Fruit fly (Drosophila melanogaster) whole organism, prepupa: ENCODE data around the gene CG42564.

Experiments
- Blimp-1 ChIP-seq: fragments of 200-800 bp; sonication (Bioruptor generic); optimal IDR thresholded peaks from 3 replicates; lab custom pipeline; 2017; ENCODE audit warnings: missing biosample characterization, missing genetic modification characterization, mild to moderate bottlenecking, moderate library complexity, missing genetic modification reagents
- CG10669 ChIP-seq: fragments of 200-800 bp; sonication (Bioruptor generic); optimal IDR thresholded peaks from 3 replicates; lab custom pipeline; 2018; ENCODE audit warnings: missing biosample characterization, mild to moderate bottlenecking, missing genetic modification characterization, moderate library complexity
- CG11294 ChIP-seq: fragments of 200-800 bp; sonication (Bioruptor generic); IDR thresholded peaks from 2 replicates; pipeline ENCODE4 v1.3.6; 2022; ENCODE audit warnings: missing biosample characterization, missing genetic modification characterization
- CG15336 ChIP-seq: fragments of 200-800 bp; sonication (Bioruptor generic); IDR thresholded peaks from 2 replicates; pipeline ENCODE4 v1.3.6; 2022; ENCODE audit warnings: missing biosample characterization, missing genetic modification characterization
- CG1621 ChIP-seq: fragments of 200-800 bp; sonication (Bioruptor generic); optimal IDR thresholded peaks from 3 replicates; lab custom pipeline; 2018; ENCODE audit warnings: missing biosample characterization, mild to moderate bottlenecking, missing genetic modification characterization
- CG16779 ChIP-seq: fragments of 200-800 bp; sonication (Bioruptor generic); optimal IDR thresholded peaks from 3 replicates; lab custom pipeline; 2017; ENCODE audit warnings: missing biosample characterization, mild to moderate bottlenecking, missing genetic modification characterization
- CG3032 ChIP-seq: fragments of 200-800 bp; optimal IDR thresholded peaks from 2 replicates; lab custom pipeline; 2019; ENCODE audit warnings: missing biosample characterization, mild to moderate bottlenecking, missing genetic modification characterization, moderate library complexity
- CG31627 ChIP-seq: fragments of 200-800 bp; sonication (Bioruptor generic); optimal IDR thresholded peaks from 3 replicates; lab custom pipeline; 2016; ENCODE audit warnings: missing biosample characterization, missing genetic modification characterization
- CG32006 ChIP-seq: fragments of 200-800 bp; sonication (Bioruptor generic); optimal IDR thresholded peaks from 3 replicates; lab custom pipeline; 2017; ENCODE audit warnings: missing biosample characterization, mild to moderate bottlenecking, missing genetic modification characterization
- CG3919 ChIP-seq: fragments of 200-800 bp; sonication (Bioruptor generic); optimal IDR thresholded peaks from 3 replicates; lab custom pipeline; 2016; ENCODE audit warnings: missing biosample characterization, missing genetic modification characterization
- CG6163 ChIP-seq: fragments of 200-800 bp; sonication (Bioruptor generic); IDR thresholded peaks from 3 replicates; pipeline ENCODE4 v1.3.6; 2022; ENCODE audit warnings: missing biosample characterization, missing genetic modification characterization
- CG6792 ChIP-seq: fragments of 200-800 bp; sonication (Bioruptor generic); optimal IDR thresholded peaks from 3 replicates; lab custom pipeline; 2016; ENCODE audit warnings: missing biosample characterization, missing genetic modification characterization
- CG6808 ChIP-seq: fragments of 200-800 bp; sonication (Bioruptor generic); optimal IDR thresholded peaks from 3 replicates; lab custom pipeline; 2017; ENCODE audit warnings: missing biosample characterization, missing genetic modification characterization, mild to moderate bottlenecking, moderate library complexity, missing genetic modification reagents
- CG7368 ChIP-seq: fragments of 200-800 bp; sonication (Bioruptor generic); optimal IDR thresholded peaks from 3 replicates; lab custom pipeline; 2016; ENCODE audit warnings: missing biosample characterization, missing genetic modification characterization
- CG8119 ChIP-seq: fragments of 200-800 bp; sonication (Bioruptor generic); IDR thresholded peaks from 3 replicates; pipeline ENCODE4 v1.3.6; 2022; ENCODE audit warnings: missing biosample characterization, missing genetic modification characterization
- CG8319 ChIP-seq: fragments of 200-800 bp; sonication (Bioruptor generic); optimal IDR thresholded peaks from 3 replicates; lab custom pipeline; 2016; ENCODE audit warnings: missing biosample characterization, missing genetic modification characterization
- CG8632 ChIP-seq: fragments of 200-800 bp; sonication (Bioruptor generic); optimal IDR thresholded peaks from 3 replicates; lab custom pipeline; 2016; ENCODE audit warnings: missing biosample characterization, missing genetic modification characterization
- CG9139 ChIP-seq: fragments of 200-800 bp; sonication (Bioruptor generic); optimal IDR thresholded peaks from 3 replicates; lab custom pipeline; 2017; ENCODE audit warnings: missing biosample characterization, mild to moderate bottlenecking, missing genetic modification characterization
- Eip78C ChIP-seq: fragments of 200-800 bp; sonication (Bioruptor generic); peaks from one replicate; lab custom pipeline; 2016; ENCODE audit warnings: missing biosample characterization, missing genetic modification characterization
- Ets21C ChIP-seq: fragments of 200-800 bp; sonication (Bioruptor generic); optimal IDR thresholded peaks from 3 replicates; lab custom pipeline; 2016; ENCODE audit warnings: missing biosample characterization, missing genetic modification characterization
- Gug ChIP-seq: fragments of 200-800 bp; sonication (Bioruptor generic); IDR thresholded peaks from 2 replicates; pipeline ENCODE4 v1.3.6; 2022; ENCODE audit warnings: missing biosample characterization, missing genetic modification characterization
- Hr38 ChIP-seq: sonication (Bioruptor generic); optimal IDR thresholded peaks from 2 replicates; lab custom pipeline; 2016; ENCODE audit warnings: missing biosample characterization, missing genetic modification characterization
- Hr39 ChIP-seq: fragments of 200-800 bp; sonication (Bioruptor generic); optimal IDR thresholded peaks from 2 replicates; lab custom pipeline; 2016; ENCODE audit warnings: missing biosample characterization, missing genetic modification characterization
- Hr4 ChIP-seq: fragments of 200-800 bp; sonication (Bioruptor generic); optimal IDR thresholded peaks from 3 replicates; lab custom pipeline; 2016; ENCODE audit warnings: missing biosample characterization, missing genetic modification characterization
- Lpt ChIP-seq: fragments of 200-800 bp; sonication (Bioruptor generic); optimal IDR thresholded peaks from 3 replicates; lab custom pipeline; 2016; ENCODE audit warnings: missing biosample characterization, missing genetic modification characterization
- OdsH ChIP-seq: fragments of 200-800 bp; sonication (Bioruptor generic); optimal IDR thresholded peaks from 3 replicates; lab custom pipeline; 2016; ENCODE audit warnings: missing biosample characterization, missing genetic modification characterization
- Smox ChIP-seq: fragments of 200-800 bp; sonication (Bioruptor generic); optimal IDR thresholded peaks from 3 replicates; lab custom pipeline; 2016; ENCODE audit warnings: missing biosample characterization, missing genetic modification characterization
- Sox102F ChIP-seq: fragments of 200-800 bp; sonication (Bioruptor generic); optimal IDR thresholded peaks from 2 replicates; lab custom pipeline; 2016; ENCODE audit warnings: missing biosample characterization, mild to moderate bottlenecking, missing genetic modification characterization
- Sox14 ChIP-seq: fragments of 200-800 bp; sonication (Bioruptor generic); optimal IDR thresholded peaks from 3 replicates; lab custom pipeline; 2016; ENCODE audit warnings: missing biosample characterization, missing genetic modification characterization
- Sox15 ChIP-seq: fragments of 200-800 bp; sonication (Bioruptor generic); optimal IDR thresholded peaks from 3 replicates; lab custom pipeline; 2016; ENCODE audit warnings: missing biosample characterization, missing genetic modification characterization
- achi ChIP-seq: fragments of 200-800 bp; sonication (Bioruptor generic); optimal IDR thresholded peaks from 3 replicates; lab custom pipeline; 2016; ENCODE audit warnings: missing biosample characterization, missing genetic modification characterization
- acj6 ChIP-seq: fragments of 200-800 bp; sonication (Bioruptor generic); optimal IDR thresholded peaks from 3 replicates; lab custom pipeline; 2016; ENCODE audit warnings: missing biosample characterization, missing genetic modification characterization
- cyc ChIP-seq: fragments of 200-800 bp; sonication (Bioruptor generic); optimal IDR thresholded peaks from 3 replicates; lab custom pipeline; 2016; ENCODE audit warnings: missing biosample characterization, missing genetic modification characterization
- dac ChIP-seq: fragments of 200-800 bp; sonication (Bioruptor generic); optimal IDR thresholded peaks from 2 replicates; lab custom pipeline; 2017; ENCODE audit warnings: missing biosample characterization, mild to moderate bottlenecking, missing genetic modification characterization
- dsx ChIP-seq: fragments of 200-800 bp; optimal IDR thresholded peaks from 3 replicates; lab custom pipeline; 2019; ENCODE audit warnings: missing biosample characterization, mild to moderate bottlenecking, missing genetic modification characterization, moderate library complexity; ENCODE audit not compliant: poor library complexity, severe bottlenecking
- esn ChIP-seq: fragments of 200-800 bp; sonication (Bioruptor generic); optimal IDR thresholded peaks from 2 replicates; lab custom pipeline; 2016; ENCODE audit warnings: missing biosample characterization, mild to moderate bottlenecking, missing genetic modification characterization, moderate library complexity
- fd59A ChIP-seq: fragments of 200-800 bp; sonication (Bioruptor generic); optimal IDR thresholded peaks from 2 replicates; lab custom pipeline; 2017; ENCODE audit warnings: missing biosample characterization, mild to moderate bottlenecking, missing genetic modification characterization, missing genetic modification reagents
- fd85E ChIP-seq: fragments of 200-800 bp; sonication (Bioruptor generic); optimal IDR thresholded peaks from 3 replicates; lab custom pipeline; 2016; ENCODE audit warnings: missing biosample characterization, missing genetic modification characterization
- fkh ChIP-seq: fragments of 200-800 bp; sonication (Bioruptor generic); optimal IDR thresholded peaks from 3 replicates; lab custom pipeline; 2017; ENCODE audit warnings: missing biosample characterization, mild to moderate bottlenecking, missing genetic modification characterization, moderate library complexity
- lz ChIP-seq: fragments of 200-800 bp; sonication (Bioruptor generic); optimal IDR thresholded peaks from 3 replicates; lab custom pipeline; 2016; ENCODE audit warnings: missing biosample characterization, missing genetic modification characterization
- salr ChIP-seq, 2 experiments: fragments of 200-800 bp; sonication (Bioruptor generic); optimal IDR thresholded peaks; 3 replicates each; lab custom pipeline; 2016 to 2018; ENCODE audit warnings: missing biosample characterization in 2 of 2, missing genetic modification characterization in 2 of 2, mild to moderate bottlenecking in 1 of 2
- spab ChIP-seq: fragments of 200-800 bp; sonication (Bioruptor generic); optimal IDR thresholded peaks from 2 replicates; lab custom pipeline; 2017; ENCODE audit warnings: missing biosample characterization, mild to moderate bottlenecking, missing genetic modification characterization, missing genetic modification reagents
- ss ChIP-seq, 2 experiments: fragments of 200-800 bp; sonication (Bioruptor generic); optimal IDR thresholded peaks; 2 replicates in 1 of 2; 3 replicates in 1 of 2; lab custom pipeline; 2017 to 2018; ENCODE audit warnings: mild to moderate bottlenecking in 2 of 2, missing biosample characterization in 2 of 2, missing genetic modification characterization in 2 of 2, moderate library complexity in 1 of 2
- svp ChIP-seq: fragments of 200-800 bp; sonication (Bioruptor generic); peaks from one replicate; lab custom pipeline; 2016; ENCODE audit warnings: missing biosample characterization, missing genetic modification characterization
- topi ChIP-seq: fragments of 200-800 bp; sonication (Bioruptor generic); optimal IDR thresholded peaks from 3 replicates; lab custom pipeline; 2016; ENCODE audit warnings: missing biosample characterization, missing genetic modification characterization
- vri ChIP-seq: fragments of 200-800 bp; sonication (Bioruptor generic); optimal IDR thresholded peaks from 3 replicates; lab custom pipeline; 2016; ENCODE audit warnings: missing biosample characterization, mild to moderate bottlenecking, missing genetic modification characterization

Gene CG42564

dm6 chr3R:6414439-6415344 lies 40.4 kb downstream of the CG42564 start (continued):
- TF ChIP-seq CG31627 (GFP tag; lab: Kevin White, UChicago) (no peak), OdsH (GFP tag; lab: Kevin White, UChicago) (peak; percentile 39), svp (GFP tag; lab: Kevin White, UChicago) (peak; percentile 6), Blimp-1 (no peak), CG15336 (GFP tag; lab: Robert Waterston, UW) (peak; percentile 47; the same call in 1 of the 2 replicates), Hr4 (GFP tag; lab: Kevin White, UChicago) (peak; percentile 9), CG8119 (0 out of 3 replicates have a peak, but pooled peaks have one; percentile 19), CG10669 (GFP tag; lab: Kevin White, UChicago) (no peak), salr (GFP tag; optimal IDR thresholded peaks at IDR 0.05; lab: Kevin White, UChicago) (peak in 1 of 2 experiments; percentile 25), CG9139 (GFP tag; lab: Kevin White, UChicago) (no peak), CG3919 (GFP tag; lab: Kevin White, UChicago) (peak; percentile 10), Lpt (peak; percentile 25), vri (GFP tag; lab: Kevin White, UChicago) (no peak)

DNA sequence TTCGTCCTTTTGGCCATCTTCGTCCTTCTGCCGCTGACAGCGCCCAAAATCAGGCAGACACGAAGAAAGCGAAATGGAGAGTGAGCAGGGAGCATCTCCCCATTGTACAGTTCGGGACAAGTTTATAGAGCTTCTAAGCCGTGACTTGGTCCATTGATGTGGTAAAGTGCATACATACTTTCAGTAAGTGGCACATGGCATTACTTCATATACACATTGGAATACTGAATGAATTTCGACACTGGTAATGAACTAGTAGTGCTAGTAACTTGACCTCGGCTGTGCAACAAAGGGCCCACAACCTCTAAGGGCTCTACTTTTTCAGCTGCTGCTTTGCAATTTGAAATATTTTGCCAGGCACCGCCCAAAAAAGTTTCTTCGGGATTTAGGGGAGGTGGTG lies 42.0 kb downstream of the CG42564 start:
- TF ChIP-seq Blimp-1 (no peak), ss (GFP tag; optimal IDR thresholded peaks at IDR 0.05; lab: Kevin White, UChicago) (peak in 1 of 2 experiments; percentile 20), esn (GFP tag; lab: Kevin White, UChicago) (peak; percentile 47), Gug (GFP tag; lab: Robert Waterston, UW) (no peak), CG31627 (GFP tag; lab: Kevin White, UChicago) (peak; percentile 55), OdsH (GFP tag; lab: Kevin White, UChicago) (peak; percentile 46), fd85E (GFP tag; lab: Kevin White, UChicago) (no peak), vri (GFP tag; lab: Kevin White, UChicago) (peak; percentile 38), CG3032 (tag; lab: Kevin White, UChicago) (peak; percentile 27), CG7368 (peak; percentile 18), Hr4 (GFP tag; lab: Kevin White, UChicago) (peak; percentile 44), CG8632 (peak; percentile 2), Smox (peak; percentile 40), Hr39 (GFP tag; lab: Kevin White, UChicago) (peak; percentile 60), salr (GFP tag; optimal IDR thresholded peaks at IDR 0.05; lab: Kevin White, UChicago) (no peak), acj6 (GFP tag; lab: Kevin White, UChicago) (peak; percentile 20), Sox14 (GFP tag; lab: Kevin White, UChicago) (peak; percentile 37), Eip78C (GFP tag; lab: Kevin White, UChicago) (peak; percentile 89), achi (peak; percentile 41), CG16779 (tag; lab: Kevin White, UChicago) (no peak), CG11294 (0 out of 2 replicates have a peak, but pooled peaks have one; percentile 17), CG6808 (peak; percentile 21), CG1621 (peak; percentile 47), Sox15 (GFP tag; lab: Kevin White, UChicago) (peak; percentile 18), CG32006 (GFP tag; lab: Kevin White, UChicago) (peak; percentile 38), CG8119 (peak; percentile 45; the same call in 2 of the 3 replicates), spab (GFP tag; lab: Kevin White, UChicago) (no peak), fkh (GFP tag; lab: Kevin White, UChicago) (peak; percentile 2), lz (GFP tag; lab: Kevin White, UChicago) (peak; percentile 56), Sox102F (GFP tag; lab: Kevin White, UChicago) (peak; percentile 53), CG6163 (GFP tag; lab: Robert Waterston, UW) (peak; percentile 75), Lpt (no peak), fd59A (peak; percentile 9), dac (no peak), topi (GFP tag; lab: Kevin White, UChicago) (peak; percentile 41), CG10669 (GFP tag; lab: Kevin White, UChicago) (peak; percentile 31), cyc (GFP tag; lab: Kevin White, UChicago) (peak; percentile 57), Hr38 (GFP tag; lab: Kevin White, UChicago) (no peak), CG8319 (GFP tag; lab: Kevin White, UChicago) (no peak), CG6792 (GFP tag; lab: Kevin White, UChicago) (peak; percentile 58), dsx (GFP tag; lab: Kevin White, UChicago) (no peak), svp (GFP tag; lab: Kevin White, UChicago) (peak; percentile 73), Ets21C (GFP tag; lab: Kevin White, UChicago) (peak; percentile 34)
